Fruit fly (Drosophila melanogaster) whole organism, embryonic: Measurements from ENCODE around the gene CG32313.

Experiments
- B-H2 ChIP-seq: fragments of 200-800 bp; sonication (Bioruptor generic); optimal IDR thresholded peaks from 2 replicates; lab custom pipeline; 2018; ENCODE audit warnings: missing biosample characterization, mild to moderate bottlenecking, missing genetic modification characterization
- Bgb ChIP-seq: fragments of 200-800 bp; sonication (Bioruptor generic); IDR thresholded peaks from 2 replicates; pipeline ENCODE4 v1.3.6; 2022; ENCODE audit warnings: missing biosample characterization, missing genetic modification characterization; ENCODE audit not compliant: partially characterized antibody
- CG10959 ChIP-seq: fragments of 200-800 bp; sonication (Bioruptor generic); IDR thresholded peaks from 2 replicates; pipeline ENCODE4 v1.3.6; 2022; ENCODE audit warnings: missing biosample characterization, missing genetic modification characterization
- CG10979 ChIP-seq: fragments of 200-800 bp; sonication (Bioruptor generic); optimal IDR thresholded peaks from 2 replicates; lab custom pipeline; 2018; ENCODE audit warnings: missing biosample characterization, mild to moderate bottlenecking, missing genetic modification characterization, moderate library complexity
- CG13296 ChIP-seq: fragments of 200-800 bp; sonication (Bioruptor generic); optimal IDR thresholded peaks from 3 replicates; lab custom pipeline; 2018; ENCODE audit warnings: missing biosample characterization, mild to moderate bottlenecking, missing genetic modification characterization
- CG14710 ChIP-seq: fragments of 200-800 bp; sonication (Bioruptor generic); optimal IDR thresholded peaks from 3 replicates; lab custom pipeline; 2019; ENCODE audit warnings: missing biosample characterization, mild to moderate bottlenecking, missing genetic modification characterization, moderate library complexity
- CG15514 ChIP-seq: fragments of 200-800 bp; sonication (Bioruptor generic); optimal IDR thresholded peaks from 3 replicates; lab custom pipeline; 2017; ENCODE audit warnings: missing biosample characterization, missing genetic modification characterization, mild to moderate bottlenecking, moderate library complexity, missing genetic modification reagents
- CG15696 ChIP-seq: fragments of 200-800 bp; sonication (Bioruptor generic); optimal IDR thresholded peaks from 2 replicates; lab custom pipeline; 2019; ENCODE audit warnings: missing biosample characterization, mild to moderate bottlenecking, missing genetic modification characterization, moderate library complexity
- CG17186 ChIP-seq: fragments of 200-800 bp; sonication (Bioruptor generic); optimal IDR thresholded peaks from 3 replicates; lab custom pipeline; 2017; ENCODE audit warnings: missing biosample characterization, missing genetic modification reagents, missing genetic modification characterization
- CG17568 ChIP-seq: fragments of 200-800 bp; sonication (Bioruptor generic); optimal IDR thresholded peaks from 2 replicates; lab custom pipeline; 2018; ENCODE audit warnings: missing biosample characterization, mild to moderate bottlenecking, missing genetic modification characterization, moderate library complexity
- CG2202 ChIP-seq: fragments of 200-800 bp; sonication (Bioruptor generic); optimal IDR thresholded peaks from 2 replicates; lab custom pipeline; 2018; ENCODE audit warnings: missing biosample characterization, mild to moderate bottlenecking, missing genetic modification characterization
- CG31441 ChIP-seq: fragments of 200-800 bp; sonication (Bioruptor generic); IDR thresholded peaks from 2 replicates; pipeline ENCODE4 v1.3.6; 2022; ENCODE audit warnings: missing biosample characterization, missing genetic modification characterization
- CG32532 ChIP-seq: fragments of 200-800 bp; sonication (Bioruptor generic); IDR thresholded peaks from 2 replicates; pipeline ENCODE4 v1.3.6; 2022; ENCODE audit warnings: missing biosample characterization, missing genetic modification characterization
- CG3281 ChIP-seq: fragments of 200-800 bp; sonication (Bioruptor generic); optimal IDR thresholded peaks from 3 replicates; lab custom pipeline; 2017; ENCODE audit warnings: missing biosample characterization, mild to moderate bottlenecking, missing genetic modification characterization
- CG34422 ChIP-seq: fragments of 200-800 bp; sonication (Bioruptor generic); IDR thresholded peaks from 3 replicates; pipeline ENCODE4 v1.3.6; 2022; ENCODE audit warnings: missing biosample characterization, missing genetic modification characterization
- CG3995 ChIP-seq: fragments of 200-800 bp; sonication (Bioruptor generic); optimal IDR thresholded peaks from 3 replicates; lab custom pipeline; 2016; ENCODE audit warnings: missing biosample characterization, missing genetic modification characterization
- CG4328 ChIP-seq: fragments of 200-800 bp; sonication (Bioruptor generic); optimal IDR thresholded peaks from 3 replicates; lab custom pipeline; 2017; ENCODE audit warnings: missing biosample characterization, missing genetic modification reagents, missing genetic modification characterization
- CG4617 ChIP-seq: fragments of 200-800 bp; sonication (Bioruptor generic); optimal IDR thresholded peaks from 3 replicates; lab custom pipeline; 2016; ENCODE audit warnings: missing biosample characterization, missing genetic modification characterization, borderline replicate concordance
- CG4707 ChIP-seq: fragments of 200-800 bp; sonication (Bioruptor generic); optimal IDR thresholded peaks from 2 replicates; lab custom pipeline; 2018; ENCODE audit warnings: missing biosample characterization, mild to moderate bottlenecking, missing genetic modification characterization, moderate library complexity
- CG6175 ChIP-seq: fragments of 200-800 bp; sonication (Bioruptor generic); IDR thresholded peaks from 3 replicates; pipeline ENCODE4 v1.3.6; 2022; ENCODE audit warnings: missing biosample characterization, missing genetic modification characterization
- CG7963 ChIP-seq: fragments of 200-800 bp; sonication (Bioruptor generic); IDR thresholded peaks from 3 replicates; pipeline ENCODE4 v1.3.6; 2022; ENCODE audit warnings: missing biosample characterization, missing genetic modification characterization; ENCODE audit not compliant: partially characterized antibody
- Dad ChIP-seq: fragments of 200-800 bp; sonication (Bioruptor generic); optimal IDR thresholded peaks from 3 replicates; lab custom pipeline; 2016; ENCODE audit warnings: missing biosample characterization, missing genetic modification characterization
- HLH3B ChIP-seq: fragments of 200-800 bp; sonication (Bioruptor generic); IDR thresholded peaks from 2 replicates; pipeline ENCODE4 v1.3.6; 2022; ENCODE audit warnings: missing biosample characterization, missing genetic modification characterization
- HmgZ ChIP-seq: fragments of 200-800 bp; sonication (Bioruptor generic); optimal IDR thresholded peaks from 2 replicates; lab custom pipeline; 2018; ENCODE audit warnings: missing biosample characterization, mild to moderate bottlenecking, missing genetic modification characterization
- Hr78 ChIP-seq, 2 experiments: fragments of 200-800 bp in 1 of 2; fragments of >200 bp in 1 of 2; sonication (Bioruptor generic) in 1 of 2; optimal IDR thresholded peaks; 2 replicates each; lab custom pipeline; 2017 to 2019; ENCODE audit warnings: missing biosample characterization in 2 of 2, missing genetic modification characterization in 2 of 2, mild to moderate bottlenecking in 1 of 2, moderate library complexity in 1 of 2
- Jarid2 ChIP-seq: fragments of 200-800 bp; sonication (Bioruptor generic); optimal IDR thresholded peaks from 3 replicates; lab custom pipeline; 2017; ENCODE audit warnings: mild to moderate bottlenecking, missing biosample characterization, missing genetic modification reagents, missing genetic modification characterization
- MESR4 ChIP-seq: fragments of 200-800 bp; sonication (Bioruptor generic); optimal IDR thresholded peaks from 2 replicates; lab custom pipeline; 2018; ENCODE audit warnings: missing biosample characterization, mild to moderate bottlenecking, missing genetic modification characterization, moderate library complexity
- Trl ChIP-seq, 3 experiments: fragments of >200 bp in 2 of 3; fragments of 200-800 bp in 1 of 3; sonication (Bioruptor generic) in 1 of 3; optimal IDR thresholded peaks; 2 replicates in 1 of 3; 3 replicates in 2 of 3; lab custom pipeline; 2016 to 2017; ENCODE audit warnings: missing biosample characterization in 1 of 3, missing genetic modification characterization in 1 of 3
- Xbp1 ChIP-seq: fragments of 200-800 bp; sonication (Bioruptor generic); optimal IDR thresholded peaks from 3 replicates; lab custom pipeline; 2016; ENCODE audit warnings: missing biosample characterization, mild to moderate bottlenecking, missing genetic modification characterization
- amos ChIP-seq: fragments of 200-800 bp; sonication (Bioruptor generic); IDR thresholded peaks from 2 replicates; pipeline ENCODE4 v1.3.6; 2022; ENCODE audit warnings: missing biosample characterization, missing genetic modification characterization; ENCODE audit not compliant: partially characterized antibody
- fd3F ChIP-seq: fragments of 200-800 bp; sonication (Bioruptor generic); optimal IDR thresholded peaks from 2 replicates; lab custom pipeline; 2018; ENCODE audit warnings: missing biosample characterization, mild to moderate bottlenecking, missing genetic modification characterization, moderate library complexity
- fru ChIP-seq: fragments of >200 bp; optimal IDR thresholded peaks from 2 replicates; lab custom pipeline; 2017
- gfzf ChIP-seq: fragments of 200-800 bp; sonication (Bioruptor generic); optimal IDR thresholded peaks from 2 replicates; lab custom pipeline; 2016; ENCODE audit warnings: missing biosample characterization, mild to moderate bottlenecking, missing genetic modification characterization, moderate library complexity
- gsb-n ChIP-seq: fragments of 200-800 bp; sonication (Bioruptor generic); optimal IDR thresholded peaks from 3 replicates; lab custom pipeline; 2018; ENCODE audit warnings: missing biosample characterization, mild to moderate bottlenecking, missing genetic modification characterization
- ham ChIP-seq: fragments of 200-800 bp; sonication (Bioruptor generic); IDR thresholded peaks from 2 replicates; pipeline ENCODE4 v1.3.6; 2022; ENCODE audit warnings: missing biosample characterization, missing genetic modification characterization
- hkb ChIP-seq, 2 experiments: fragments of 200-800 bp in 1 of 2; fragments of >200 bp in 1 of 2; sonication (Bioruptor generic) in 1 of 2; IDR thresholded peaks in 1 of 2; optimal IDR thresholded peaks in 1 of 2; 2 replicates each; pipeline versions ENCODE4 v1.3.6 to Lab custom; 2017 to 2022; ENCODE audit warnings: missing biosample characterization in 1 of 2, missing genetic modification characterization in 1 of 2
- lov ChIP-seq, 2 experiments: fragments of 200-800 bp in 1 of 2; fragments of >200 bp in 1 of 2; sonication (Bioruptor generic) in 1 of 2; IDR thresholded peaks in 1 of 2; optimal IDR thresholded peaks in 1 of 2; 2 replicates in 1 of 2; 3 replicates in 1 of 2; pipeline versions ENCODE4 v1.3.6 to Lab custom; 2017 to 2022; ENCODE audit warnings: missing biosample characterization in 1 of 2, missing genetic modification characterization in 1 of 2
- mam ChIP-seq: fragments of 200-800 bp; sonication (Bioruptor generic); optimal IDR thresholded peaks from 3 replicates; lab custom pipeline; 2016; ENCODE audit warnings: missing biosample characterization, missing genetic modification characterization
- nerfin-1 ChIP-seq: fragments of 200-800 bp; sonication (Bioruptor generic); optimal IDR thresholded peaks from 3 replicates; lab custom pipeline; 2019; ENCODE audit warnings: missing biosample characterization, mild to moderate bottlenecking, missing genetic modification characterization, moderate library complexity
- rib ChIP-seq: fragments of 200-800 bp; sonication (Bioruptor generic); IDR thresholded peaks from 2 replicates; pipeline ENCODE4 v1.3.6; 2022; ENCODE audit warnings: missing biosample characterization, missing genetic modification characterization
- row ChIP-seq: fragments of 200-800 bp; sonication (Bioruptor generic); IDR thresholded peaks from 3 replicates; pipeline ENCODE4 v1.3.6; 2022; ENCODE audit warnings: missing biosample characterization, missing genetic modification characterization
- salm ChIP-seq: fragments of 200-800 bp; sonication (Bioruptor generic); optimal IDR thresholded peaks from 2 replicates; lab custom pipeline; 2018; ENCODE audit warnings: missing biosample characterization, mild to moderate bottlenecking, missing genetic modification characterization
- sna ChIP-seq: fragments of 200-800 bp; sonication (Bioruptor generic); IDR thresholded peaks from 2 replicates; pipeline ENCODE4 v1.3.6; 2022; ENCODE audit warnings: missing biosample characterization, missing genetic modification characterization; ENCODE audit not compliant: partially characterized antibody
- sug ChIP-seq: fragments of 200-800 bp; optimal IDR thresholded peaks from 2 replicates; lab custom pipeline; 2019; ENCODE audit warnings: missing biosample characterization, mild to moderate bottlenecking, missing genetic modification characterization, moderate library complexity
- unc-4 ChIP-seq: fragments of 200-800 bp; sonication (Bioruptor generic); IDR thresholded peaks from 2 replicates; pipeline ENCODE4 v1.3.6; 2022; ENCODE audit warnings: missing biosample characterization, missing genetic modification characterization; ENCODE audit not compliant: partially characterized antibody
- zen ChIP-seq: fragments of 200-800 bp; sonication (Bioruptor generic); optimal IDR thresholded peaks from 3 replicates; lab custom pipeline; 2018; ENCODE audit warnings: missing biosample characterization, mild to moderate bottlenecking, missing genetic modification characterization, moderate library complexity

The CG32313 gene

DNA sequence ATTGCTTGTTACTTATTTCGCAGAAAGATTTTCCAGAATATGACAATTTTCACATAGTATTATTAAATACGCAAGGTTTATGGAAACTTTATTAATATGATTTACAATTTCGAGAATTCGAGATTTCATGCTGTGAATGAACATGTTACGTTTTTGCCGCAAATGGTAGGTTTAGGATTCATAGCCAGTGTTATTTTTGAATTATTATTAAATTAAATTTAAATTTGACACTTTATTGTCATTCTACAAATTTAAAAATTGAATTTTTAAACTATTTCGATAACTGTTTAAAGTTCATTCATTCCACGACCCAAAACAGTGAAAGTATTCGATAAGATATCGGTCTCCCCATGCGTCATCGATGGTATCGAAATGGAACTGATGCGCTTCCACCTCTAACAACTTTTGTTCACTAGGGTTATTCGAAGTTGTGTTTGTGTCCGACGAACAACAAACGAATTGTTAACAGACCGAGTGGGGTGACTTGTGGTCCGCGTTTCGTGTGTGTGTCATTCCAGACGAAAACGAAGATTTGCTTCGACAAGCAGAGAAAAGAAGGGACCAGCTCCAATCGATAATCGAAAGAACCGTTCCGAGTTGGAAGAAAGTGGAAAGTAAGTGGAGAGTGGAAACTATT lies at the start of gene CG32313, which contains the start of gene Pcyt1 (continued):
- TF ChIP-seq CG2202 (tag; lab: Kevin White, UChicago) (peak; percentile 5), sna (GFP tag; lab: Robert Waterston, UW) (peak; percentile 82), fd3F (no peak), gfzf (peak; percentile 25), CG34422 (GFP tag; lab: Robert Waterston, UW) (peak; percentile 61; the same call in 2 of the 3 replicates), CG4707 (GFP tag; lab: Kevin White, UChicago) (peak; percentile 37), ham (GFP tag; lab: Robert Waterston, UW) (no peak), CG7963 (GFP tag; lab: Robert Waterston, UW) (peak; percentile 90), MESR4 (GFP tag; lab: Kevin White, UChicago) (peak; percentile 87), CG4328 (GFP tag; lab: Kevin White, UChicago) (no peak), unc-4 (GFP tag; lab: Robert Waterston, UW) (peak; percentile 87), CG31441 (GFP tag; lab: Robert Waterston, UW) (peak; percentile 28; the same call in 1 of the 2 replicates), Jarid2 (peak; percentile 68), CG3995 (peak; percentile 75), HLH3B (no peak; the same call in 1 of the 2 replicates), CG15696 (tag; lab: Kevin White, UChicago) (no peak), gsb-n (peak; percentile 11), Trl (optimal IDR thresholded peaks at IDR 0.05; lab: Kevin White, UChicago) (no peak), Trl (GFP tag; optimal IDR thresholded peaks at IDR 0.05; lab: Kevin White, UChicago) (no peak), hkb (optimal IDR thresholded peaks at IDR 0.05; lab: Kevin White, UChicago) (no peak), hkb (GFP tag; IDR thresholded peaks at IDR 0.05; lab: Robert Waterston, UW) (0 out of 2 replicates have a peak, but pooled peaks have one; percentile 24), CG14710 (tag; lab: Kevin White, UChicago) (peak; percentile 54), CG10979 (tag; lab: Kevin White, UChicago) (peak; percentile 11), Bgb (GFP tag; lab: Robert Waterston, UW) (peak; percentile 94), zen (no peak), amos (GFP tag; lab: Robert Waterston, UW) (peak; percentile 94), CG10959 (GFP tag; lab: Robert Waterston, UW) (no peak), Dad (GFP tag; lab: Kevin White, UChicago) (no peak), CG17186 (GFP tag; lab: Kevin White, UChicago) (peak; percentile 76), row (GFP tag; lab: Robert Waterston, UW) (peak; percentile 42; the same call in 2 of the 3 replicates), CG32532 (GFP tag; lab: Robert Waterston, UW) (0 out of 2 replicates have a peak, but pooled peaks have one; percentile 5), CG4617 (peak; percentile 68), CG6175 (no peak), CG15514 (GFP tag; lab: Kevin White, UChicago) (peak; percentile 91), nerfin-1 (tag; lab: Kevin White, UChicago) (peak; percentile 92), HmgZ (tag; lab: Kevin White, UChicago) (peak; percentile 61), mam (GFP tag; lab: Kevin White, UChicago) (no peak), Xbp1 (GFP tag; lab: Kevin White, UChicago) (peak; percentile 21), fru (lab: Kevin White, UChicago) (no peak), CG17568 (GFP tag; lab: Kevin White, UChicago) (peak; percentile 67), CG3281 (GFP tag; lab: Kevin White, UChicago) (peak; percentile 31), Hr78 (GFP tag; optimal IDR thresholded peaks at IDR 0.05; lab: Kevin White, UChicago) (no peak), sug (peak; percentile 5), rib (GFP tag; lab: Robert Waterston, UW) (no peak), CG13296 (GFP tag; lab: Kevin White, UChicago) (peak; percentile 40), B-H2 (GFP tag; lab: Kevin White, UChicago) (peak; percentile 55), salm (tag; lab: Kevin White, UChicago) (no peak), lov (optimal IDR thresholded peaks at IDR 0.05; lab: Kevin White, UChicago) (no peak), lov (GFP tag; IDR thresholded peaks at IDR 0.05; lab: Robert Waterston, UW) (no peak)
